Worm (Caenorhabditis elegans) whole organism, young adult: Measurements from ENCODE around the gene cnc-9.

Experiments used
- B0035.1 ChIP-seq: sonication (generic microtip); optimal IDR thresholded peaks from 2 replicates; lab custom pipeline; 2016; ENCODE audit warnings: missing genetic modification characterization, mild to moderate bottlenecking, missing compliant biosample characterization, missing genotype, missing genetic modification reagents
- B0336.3 ChIP-seq: fragments of 200-800 bp; sonication (Bioruptor generic); IDR thresholded peaks from 2 replicates; pipeline ENCODE4 v1.3.6; 2022; ENCODE audit warnings: missing genetic modification characterization, missing compliant biosample characterization
- C06A6.2 ChIP-seq: fragments of 200-800 bp; sonication (Bioruptor generic); conservative IDR thresholded peaks from 2 replicates; pipeline ENCODE4 v1.3.6; 2022; ENCODE audit warnings: missing genetic modification characterization, missing compliant biosample characterization
- C17E4.6 ChIP-seq: fragments of 200-800 bp; sonication (Bioruptor generic); IDR thresholded peaks from 2 replicates; pipeline ENCODE4 v1.3.6; 2022; ENCODE audit warnings: missing genetic modification reagents, missing genetic modification characterization, missing compliant biosample characterization
- F10E7.11 ChIP-seq: sonication (generic microtip); optimal IDR thresholded peaks from 2 replicates; lab custom pipeline; 2017; ENCODE audit warnings: mild to moderate bottlenecking, missing genetic modification characterization, moderate library complexity, missing compliant biosample characterization
- F49E8.2 ChIP-seq: sonication (generic microtip); optimal IDR thresholded peaks from 3 replicates; lab custom pipeline; 2017; ENCODE audit warnings: missing genetic modification characterization, mild to moderate bottlenecking, missing compliant biosample characterization, antibody characterized with exemption, moderate library complexity; ENCODE audit not compliant: insufficient read depth
- F52B5.7 ChIP-seq: sonication (generic microtip); optimal IDR thresholded peaks from 2 replicates; lab custom pipeline; 2016; ENCODE audit warnings: mild to moderate bottlenecking, missing genetic modification characterization, missing compliant biosample characterization
- K12H6.12 ChIP-seq: fragments of 200-800 bp; sonication (Bioruptor generic); optimal IDR thresholded peaks from 2 replicates; lab custom pipeline; 2018; ENCODE audit warnings: mild to moderate bottlenecking, missing genetic modification characterization, missing compliant biosample characterization
- Y56A3A.18 ChIP-seq: fragments of 200-800 bp; sonication (Bioruptor generic); IDR thresholded peaks from 2 replicates; pipeline ENCODE4 v1.3.6; 2022; ENCODE audit warnings: missing genetic modification reagents, missing genetic modification characterization, missing compliant biosample characterization
- Y95B8A.8 ChIP-seq: fragments of 200-800 bp; sonication (Bioruptor generic); IDR thresholded peaks from 2 replicates; pipeline ENCODE4 v1.3.6; 2022; ENCODE audit warnings: missing genetic modification reagents, missing genetic modification characterization, missing compliant biosample characterization
- ZK185.1 ChIP-seq: sonication (generic microtip); optimal IDR thresholded peaks from 2 replicates; lab custom pipeline; 2016; ENCODE audit warnings: mild to moderate bottlenecking, missing genetic modification characterization, missing compliant biosample characterization; ENCODE audit not compliant: poor library complexity, severe bottlenecking
- akir-1 ChIP-seq: fragments of 200-800 bp; sonication (Bioruptor generic); optimal IDR thresholded peaks from 2 replicates; lab custom pipeline; 2018; ENCODE audit warnings: mild to moderate bottlenecking, missing genetic modification characterization, moderate library complexity, missing compliant biosample characterization
- ama-1 ChIP-seq, 3 experiments: fragments of 150-350 bp in 1 of 3; sonication (generic microtip) in 2 of 3; optimal IDR thresholded peaks; 2 replicates each; lab custom pipeline; 2014 to 2018; ENCODE audit warnings: missing biosample characterization in 2 of 3, missing genetic modification characterization in 2 of 3, missing genetic modification reagents in 2 of 3
- athp-1 ChIP-seq: sonication (generic microtip); optimal IDR thresholded peaks from 2 replicates; lab custom pipeline; 2017; ENCODE audit warnings: mild to moderate bottlenecking, missing genetic modification characterization, missing compliant biosample characterization
- attf-5 ChIP-seq: fragments of 200-800 bp; sonication (Bioruptor generic); optimal IDR thresholded peaks from 2 replicates; lab custom pipeline; 2018; ENCODE audit warnings: mild to moderate bottlenecking, missing genetic modification characterization, missing compliant biosample characterization
- attf-6 ChIP-seq: fragments of 200-800 bp; sonication (Bioruptor generic); IDR thresholded peaks from 2 replicates; pipeline ENCODE4 v1.3.6; 2022; ENCODE audit warnings: missing genetic modification reagents, missing genetic modification characterization, missing compliant biosample characterization
- bed-2 ChIP-seq: fragments of 200-800 bp; sonication (Bioruptor generic); IDR thresholded peaks from 2 replicates; pipeline ENCODE4 v1.3.6; 2022; ENCODE audit warnings: missing genetic modification reagents, missing genetic modification characterization, missing compliant biosample characterization
- cebp-1 ChIP-seq, 2 experiments: fragments of 200-800 bp in 1 of 2; sonication (Bioruptor generic) in 1 of 2; sonication (generic microtip) in 1 of 2; IDR thresholded peaks in 1 of 2; optimal IDR thresholded peaks in 1 of 2; 2 replicates each; pipeline versions ENCODE4 v1.3.6 to Lab custom; 2017 to 2022; ENCODE audit warnings: missing compliant biosample characterization in 2 of 2, missing genetic modification characterization in 2 of 2, mild to moderate bottlenecking in 1 of 2, missing genetic modification reagents in 1 of 2, moderate library complexity in 1 of 2
- ceh-27 ChIP-seq: fragments of 200-800 bp; sonication (Bioruptor generic); optimal IDR thresholded peaks from 2 replicates; lab custom pipeline; 2018; ENCODE audit warnings: mild to moderate bottlenecking, missing genetic modification characterization, moderate library complexity, missing compliant biosample characterization
- ceh-58 ChIP-seq: fragments of 200-800 bp; sonication (Bioruptor generic); IDR thresholded peaks from 2 replicates; pipeline ENCODE4 v1.3.6; 2022; ENCODE audit warnings: missing genetic modification characterization, missing compliant biosample characterization
- dpff-1 ChIP-seq: sonication (generic microtip); optimal IDR thresholded peaks from 2 replicates; lab custom pipeline; 2017; ENCODE audit warnings: mild to moderate bottlenecking, missing genetic modification characterization, missing compliant biosample characterization
- egl-44 ChIP-seq: fragments of 200-800 bp; sonication (Bioruptor generic); IDR thresholded peaks from 2 replicates; pipeline ENCODE4 v1.3.6; 2022; ENCODE audit warnings: missing genetic modification reagents, missing genetic modification characterization, missing compliant biosample characterization
- egrh-3 ChIP-seq: fragments of 200-800 bp; sonication (Bioruptor generic); IDR thresholded peaks from 2 replicates; pipeline ENCODE4 v1.3.6; 2022; ENCODE audit warnings: missing genetic modification reagents, missing genetic modification characterization, missing compliant biosample characterization
- ekl-4 ChIP-seq: fragments of 200-800 bp; sonication (Bioruptor generic); IDR thresholded peaks from 2 replicates; pipeline ENCODE4 v1.3.6; 2022; ENCODE audit warnings: missing genetic modification reagents, missing genetic modification characterization, missing compliant biosample characterization
- ets-4 ChIP-seq: fragments of 200-800 bp; sonication (Bioruptor generic); optimal IDR thresholded peaks from 2 replicates; lab custom pipeline; 2018; ENCODE audit warnings: mild to moderate bottlenecking, missing genetic modification characterization, missing compliant biosample characterization
- fkh-3 ChIP-seq: sonication (generic microtip); optimal IDR thresholded peaks from 2 replicates; lab custom pipeline; 2016; ENCODE audit warnings: mild to moderate bottlenecking, missing genetic modification characterization, missing compliant biosample characterization
- gei-17 ChIP-seq: fragments of 200-800 bp; sonication (Bioruptor generic); optimal IDR thresholded peaks from 2 replicates; lab custom pipeline; 2018; ENCODE audit warnings: mild to moderate bottlenecking, missing genetic modification characterization, missing compliant biosample characterization
- hlh-26 ChIP-seq: fragments of 200-800 bp; sonication (Bioruptor generic); conservative IDR thresholded peaks from 2 replicates; pipeline ENCODE4 v1.3.6; 2022; ENCODE audit warnings: missing genetic modification reagents, missing genetic modification characterization, missing compliant biosample characterization
- hmg-20 ChIP-seq: fragments of 200-800 bp; sonication (Bioruptor generic); IDR thresholded peaks from 2 replicates; pipeline ENCODE4 v1.3.6; 2022; ENCODE audit warnings: missing genetic modification reagents, missing genetic modification characterization, missing compliant biosample characterization
- let-607 ChIP-seq, 2 experiments: fragments of 200-800 bp in 1 of 2; sonication (Bioruptor generic) in 1 of 2; sonication (generic microtip) in 1 of 2; optimal IDR thresholded peaks; 2 replicates each; lab custom pipeline; 2016 to 2018; ENCODE audit warnings: mild to moderate bottlenecking in 2 of 2, missing compliant biosample characterization in 2 of 2, missing genetic modification characterization in 2 of 2, moderate library complexity in 2 of 2, missing genotype in 1 of 2
- lin-26 ChIP-seq: fragments of 200-800 bp; sonication (Bioruptor generic); IDR thresholded peaks from 2 replicates; pipeline ENCODE4 v1.3.6; 2022; ENCODE audit warnings: missing genetic modification reagents, missing genetic modification characterization, missing compliant biosample characterization
- lin-35 ChIP-seq, 3 experiments: fragments of 150-350 bp in 2 of 3; sonication (generic microtip) in 1 of 3; optimal IDR thresholded peaks; 2 replicates each; lab custom pipeline; 2014 to 2018; ENCODE audit warnings: missing biosample characterization in 3 of 3, missing genetic modification characterization in 3 of 3, missing genetic modification reagents in 3 of 3
- madf-3 ChIP-seq: fragments of 200-800 bp; sonication (Bioruptor generic); IDR thresholded peaks from 2 replicates; pipeline ENCODE4 v1.3.6; 2022; ENCODE audit warnings: missing genetic modification reagents, missing genetic modification characterization, missing compliant biosample characterization
- nfyb-1 ChIP-seq: fragments of 200-800 bp; sonication (Bioruptor generic); IDR thresholded peaks from 2 replicates; pipeline ENCODE4 v1.3.6; 2022; ENCODE audit warnings: missing genetic modification reagents, missing genetic modification characterization, missing compliant biosample characterization
- nhr-120 ChIP-seq: fragments of 200-800 bp; sonication (Bioruptor generic); IDR thresholded peaks from 2 replicates; pipeline ENCODE4 v1.3.6; 2022; ENCODE audit warnings: missing genetic modification characterization, missing compliant biosample characterization
- nhr-27 ChIP-seq: fragments of 200-800 bp; sonication (Bioruptor generic); optimal IDR thresholded peaks from 2 replicates; lab custom pipeline; 2018; ENCODE audit warnings: mild to moderate bottlenecking, missing genetic modification characterization, moderate library complexity, missing compliant biosample characterization
- nhr-80 ChIP-seq: sonication (generic microtip); optimal IDR thresholded peaks from 2 replicates; lab custom pipeline; 2016; ENCODE audit warnings: missing genetic modification characterization, missing compliant biosample characterization
- pbrm-1 ChIP-seq: fragments of 200-800 bp; sonication (Bioruptor generic); IDR thresholded peaks from 2 replicates; pipeline ENCODE4 v1.3.6; 2022; ENCODE audit warnings: missing genetic modification reagents, missing genetic modification characterization, missing compliant biosample characterization
- pha-4 ChIP-seq: fragments of 150-350 bp; sonication (generic microtip); optimal IDR thresholded peaks from 2 replicates; lab custom pipeline; 2014; ENCODE audit warnings: missing biosample characterization, missing genetic modification reagents, missing genetic modification characterization
- snpc-3.4 ChIP-seq: sonication (generic microtip); optimal IDR thresholded peaks from 2 replicates; lab custom pipeline; 2017; ENCODE audit warnings: missing genetic modification characterization, mild to moderate bottlenecking, missing compliant biosample characterization, antibody characterized with exemption, moderate library complexity, missing genotype, missing genetic modification reagents
- snpc-4 ChIP-seq, 5 experiments: fragments of 150-350 bp in 1 of 5; sonication (generic microtip) in 4 of 5; optimal IDR thresholded peaks; 2 replicates each; lab custom pipeline; 2014 to 2018; ENCODE audit warnings: missing genetic modification characterization in 5 of 5, missing biosample characterization in 3 of 5, antibody characterized with exemption in 2 of 5, mild to moderate bottlenecking in 2 of 5, missing compliant biosample characterization in 2 of 5, missing genotype in 2 of 5, moderate library complexity in 2 of 5, missing genetic modification reagents in 1 of 5
- ztf-18 ChIP-seq: sonication (generic microtip); optimal IDR thresholded peaks from 2 replicates; lab custom pipeline; 2016; ENCODE audit warnings: missing genotype, mild to moderate bottlenecking, missing genetic modification characterization, missing compliant biosample characterization
- ztf-22 ChIP-seq: fragments of 200-800 bp; sonication (Bioruptor generic); optimal IDR thresholded peaks from 2 replicates; lab custom pipeline; 2018; ENCODE audit warnings: mild to moderate bottlenecking, missing genetic modification characterization, moderate library complexity, missing compliant biosample characterization
- ztf-26 ChIP-seq: sonication (generic microtip); optimal IDR thresholded peaks from 2 replicates; lab custom pipeline; 2017; ENCODE audit warnings: missing genetic modification characterization, missing compliant biosample characterization
- ztf-6 ChIP-seq: fragments of 200-800 bp; sonication (Bioruptor generic); IDR thresholded peaks from 2 replicates; pipeline ENCODE4 v1.3.6; 2022; ENCODE audit warnings: missing genetic modification reagents, missing genetic modification characterization, missing compliant biosample characterization

Gene cnc-9

DNA sequence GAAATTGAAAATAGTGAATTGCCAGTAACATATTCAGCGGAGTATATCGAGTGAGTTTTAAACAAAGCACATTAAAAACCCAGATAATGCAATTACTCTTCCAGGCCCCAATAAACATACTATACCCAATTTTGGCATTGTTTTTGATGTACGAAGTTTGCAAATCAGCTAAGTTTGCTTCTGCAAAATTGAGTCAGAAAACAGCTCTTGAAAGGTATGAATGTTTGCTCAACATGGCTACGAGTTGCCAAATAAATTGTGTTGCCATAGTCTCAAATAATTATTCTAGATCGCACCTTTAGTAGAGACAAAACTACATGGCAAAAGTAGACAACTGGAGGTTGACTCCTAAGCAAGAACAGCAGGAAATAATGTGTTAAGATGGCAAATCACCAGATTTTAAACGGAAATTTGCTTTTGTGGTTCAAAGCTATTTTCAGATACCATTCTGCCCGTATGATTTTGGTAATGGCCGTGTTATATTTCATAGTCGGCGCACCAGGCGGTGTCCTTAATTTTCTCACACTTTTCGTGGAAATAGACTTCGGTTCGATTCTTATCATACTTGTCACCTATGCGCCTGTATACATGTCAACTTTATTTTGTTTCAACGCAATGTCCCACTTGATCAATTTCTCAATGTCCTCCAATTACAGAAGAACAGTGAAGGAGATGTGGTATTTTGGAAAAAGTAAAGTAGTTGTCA is 32.6 kb upstream of the cnc-9 start:
- TF ChIP-seq nhr-80 (tag; lab: Kevin White, UChicago) (peak; percentile 58), K12H6.12 (tag; lab: Kevin White, UChicago) (peak; percentile 2), pbrm-1 (GFP tag; lab: Robert Waterston, UW) (peak; percentile 64; the same call in 1 of the 2 replicates), F10E7.11 (tag; lab: Kevin White, UChicago) (no peak), Y95B8A.8 (GFP tag; lab: Robert Waterston, UW) (peak; percentile 63; the same call in 1 of the 2 replicates), hmg-20 (GFP tag; lab: Robert Waterston, UW) (no peak), let-607 (tag; optimal IDR thresholded peaks at IDR 0.05; lab: Kevin White, UChicago) (peak in 1 of 2 experiments; percentile 42), egl-44 (GFP tag; lab: Robert Waterston, UW) (peak; percentile 44; the same call in 1 of the 2 replicates), C06A6.2 (peak; percentile 59), snpc-3.4 (tag; lab: Kevin White, UChicago) (no peak), B0035.1 (tag; lab: Kevin White, UChicago) (peak; percentile 21), ztf-26 (peak; percentile 40), pha-4 (tag; lab: Kevin White, UChicago) (peak; percentile 83), F49E8.2 (tag; lab: Kevin White, UChicago) (no peak), ztf-18 (no peak), akir-1 (no peak), cebp-1 (GFP tag; IDR thresholded peaks at IDR 0.05; lab: Robert Waterston, UW) (no peak; the same call in 1 of the 2 replicates), cebp-1 (tag; optimal IDR thresholded peaks at IDR 0.05; lab: Kevin White, UChicago) (peak; percentile 70), attf-6 (GFP tag; lab: Robert Waterston, UW) (no peak), egrh-3 (no peak), ceh-58 (GFP tag; lab: Robert Waterston, UW) (no peak), attf-5 (GFP tag; lab: Kevin White, UChicago) (peak; percentile 50), ztf-6 (GFP tag; lab: Robert Waterston, UW) (no peak), ZK185.1 (tag; lab: Kevin White, UChicago) (peak; percentile 17), lin-26 (GFP tag; lab: Robert Waterston, UW) (no peak; the same call in 1 of the 2 replicates), dpff-1 (tag; lab: Kevin White, UChicago) (no peak), Y56A3A.18 (peak; percentile 56), C17E4.6 (GFP tag; lab: Robert Waterston, UW) (no peak), nhr-27 (tag; lab: Kevin White, UChicago) (peak; percentile 33), gei-17 (GFP tag; lab: Kevin White, UChicago) (no peak), ztf-22 (GFP tag; lab: Kevin White, UChicago) (peak; percentile 63), nhr-120 (no peak), F52B5.7 (tag; lab: Kevin White, UChicago) (peak; percentile 96), athp-1 (peak; percentile 46), ceh-27 (GFP tag; lab: Kevin White, UChicago) (peak; percentile 9), nfyb-1 (peak; percentile 79), ama-1 (optimal IDR thresholded peaks at IDR 0.05; lab: Kevin White, UChicago) (peak; percentile 88), ama-1 (GFP tag; optimal IDR thresholded peaks at IDR 0.05; lab: Kevin White, UChicago) (no peak), madf-3 (GFP tag; lab: Robert Waterston, UW) (0 out of 2 replicates have a peak, but pooled peaks have one; percentile 2), B0336.3 (GFP tag; lab: Robert Waterston, UW) (peak; percentile 67), fkh-3 (tag; lab: Kevin White, UChicago) (peak; percentile 1), snpc-4 (GFP tag; optimal IDR thresholded peaks at IDR 0.05; lab: Kevin White, UChicago) (no peak), snpc-4 (tag; optimal IDR thresholded peaks at IDR 0.05; lab: Kevin White, UChicago) (no peak), lin-35 (GFP tag; optimal IDR thresholded peaks at IDR 0.05; lab: Kevin White, UChicago) (peak in 1 of 3 experiments; percentile 29), hlh-26 (GFP tag; lab: Robert Waterston, UW) (no peak), ekl-4 (GFP tag; lab: Robert Waterston, UW) (0 out of 2 replicates have a peak, but pooled peaks have one; percentile 8), bed-2 (GFP tag; lab: Robert Waterston, UW) (no peak), ets-4 (GFP tag; lab: Kevin White, UChicago) (peak; percentile 63)
